In genomic region chrX:15356410-15356809, dm6 we compare ENCODE assay signal across 2 fruit fly cellular contexts.
TF ChIP-seq lines count a peak whose summit lies in the region.

No protein-coding gene starts in this region.

- TF ChIP-seq CTCF in S2 (optimal IDR thresholded peaks at IDR 0.05; lab: Kevin White, UChicago) = peak; percentile 16 to 35
- TF ChIP-seq CTCF in whole organism, embryonic (GFP tag; optimal IDR thresholded peaks at IDR 0.05; lab: Kevin White, UChicago) = no peak

TF ChIP-seq in whole organism, embryonic, 481 proteins besides CTCF, POLR2A, EP300 and RAD21 (continues in another document):
- TF ChIP-seq fd3F (GFP tag; optimal IDR thresholded peaks at IDR 0.05; lab: Kevin White, UChicago) (no peak), bcd (GFP tag; optimal IDR thresholded peaks at IDR 0.05; lab: Kevin White, UChicago) (no peak), CG13624 (GFP tag; optimal IDR thresholded peaks at IDR 0.05; lab: Kevin White, UChicago) (no peak), dati (GFP tag; IDR thresholded peaks at IDR 0.05; lab: Robert Waterston, UW) (no peak), fd64A (GFP tag; optimal IDR thresholded peaks at IDR 0.05; lab: Kevin White, UChicago) (no peak), hth (optimal IDR thresholded peaks at IDR 0.05; lab: Kevin White, UChicago) (no peak), ken (GFP tag; IDR thresholded peaks at IDR 0.05; lab: Robert Waterston, UW) (no peak), Antp (GFP tag; optimal IDR thresholded peaks at IDR 0.05; lab: Kevin White, UChicago) (no peak), Awh (GFP tag; IDR thresholded peaks at IDR 0.05; lab: Robert Waterston, UW) (no peak), h (optimal IDR thresholded peaks at IDR 0.05; lab: Kevin White, UChicago) (no peak), Ravus (GFP tag; IDR thresholded peaks at IDR 0.05; lab: Robert Waterston, UW) (no peak), Aef1 (GFP tag; IDR thresholded peaks at IDR 0.05; lab: Robert Waterston, UW) (no peak), tx (GFP tag; optimal IDR thresholded peaks at IDR 0.05; lab: Kevin White, UChicago) (no peak), run (tag; optimal IDR thresholded peaks at IDR 0.05; lab: Kevin White, UChicago) (no peak), Mrtf (GFP tag; IDR thresholded peaks at IDR 0.05; lab: Robert Waterston, UW) (no peak), bsh (GFP tag; optimal IDR thresholded peaks at IDR 0.05; lab: Kevin White, UChicago) (no peak), tap (tag; optimal IDR thresholded peaks at IDR 0.05; lab: Kevin White, UChicago) (no peak), Nf-YC (tag; optimal IDR thresholded peaks at IDR 0.05; lab: Kevin White, UChicago) (peak; percentile 97), CG1602 (GFP tag; optimal IDR thresholded peaks at IDR 0.05; lab: Kevin White, UChicago) (no peak), nom (GFP tag; optimal IDR thresholded peaks at IDR 0.05; lab: Kevin White, UChicago) (no peak), CG8478 (optimal IDR thresholded peaks at IDR 0.05; lab: Kevin White, UChicago) (peak; percentile 87), fu2 (GFP tag; optimal IDR thresholded peaks at IDR 0.05; lab: Kevin White, UChicago) (no peak), sim (GFP tag; IDR thresholded peaks at IDR 0.05; lab: Robert Waterston, UW) (no peak), vvl (GFP tag; IDR thresholded peaks at IDR 0.05; lab: Robert Waterston, UW) (no peak), ap (GFP tag; IDR thresholded peaks at IDR 0.05; lab: Robert Waterston, UW) (no peak), Hr39 (optimal IDR thresholded peaks at IDR 0.05; lab: Kevin White, UChicago) (peak; percentile 13), dysf (GFP tag; IDR thresholded peaks at IDR 0.05; lab: Robert Waterston, UW) (no peak), CG8290 (GFP tag; optimal IDR thresholded peaks at IDR 0.05; lab: Kevin White, UChicago) (no peak), CG8290 (tag; optimal IDR thresholded peaks at IDR 0.05; lab: Kevin White, UChicago) (no peak), ftz-f1 (GFP tag; optimal IDR thresholded peaks at IDR 0.05; lab: Kevin White, UChicago) (no peak), Sry-δ (GFP tag; optimal IDR thresholded peaks at IDR 0.05; lab: Kevin White, UChicago) (no peak), slou (GFP tag; optimal IDR thresholded peaks at IDR 0.05; lab: Kevin White, UChicago) (no peak), CG10267 (tag; optimal IDR thresholded peaks at IDR 0.05; lab: Kevin White, UChicago) (no peak), CG9817 (tag; optimal IDR thresholded peaks at IDR 0.05; lab: Kevin White, UChicago) (no peak), CG10979 (tag; optimal IDR thresholded peaks at IDR 0.05; lab: Kevin White, UChicago) (no peak), sc (optimal IDR thresholded peaks at IDR 0.05; lab: Kevin White, UChicago) (no peak), sc (GFP tag; optimal IDR thresholded peaks at IDR 0.05; lab: Kevin White, UChicago) (no peak), dpn (GFP tag; optimal IDR thresholded peaks at IDR 0.05; lab: Kevin White, UChicago) (no peak), ATbp (GFP tag; optimal IDR thresholded peaks at IDR 0.05; lab: Kevin White, UChicago) (no peak), cas (GFP tag; IDR thresholded peaks at IDR 0.05; lab: Robert Waterston, UW) (no peak), CG8924 (tag; optimal IDR thresholded peaks at IDR 0.05; lab: Kevin White, UChicago) (peak; percentile 19), Drgx (GFP tag; IDR thresholded peaks at IDR 0.05; lab: Robert Waterston, UW) (no peak), nerfin-1 (tag; optimal IDR thresholded peaks at IDR 0.05; lab: Kevin White, UChicago) (no peak), Hr3 (GFP tag; optimal IDR thresholded peaks at IDR 0.05; lab: Kevin White, UChicago) (no peak), Rx (GFP tag; IDR thresholded peaks at IDR 0.05; lab: Robert Waterston, UW) (no peak), cwo (GFP tag; optimal IDR thresholded peaks at IDR 0.05; lab: Kevin White, UChicago) (no peak), wor (GFP tag; IDR thresholded peaks at IDR 0.05; lab: Robert Waterston, UW) (no peak), Hmx (GFP tag; optimal IDR thresholded peaks at IDR 0.05; lab: Kevin White, UChicago) (no peak), CG1529 (GFP tag; optimal IDR thresholded peaks at IDR 0.05; lab: Kevin White, UChicago) (no peak), zfh1 (GFP tag; IDR thresholded peaks at IDR 0.05; lab: Robert Waterston, UW) (no peak), CG9727 (GFP tag; optimal IDR thresholded peaks at IDR 0.05; lab: Kevin White, UChicago) (no peak), CG17802 (tag; optimal IDR thresholded peaks at IDR 0.05; lab: Kevin White, UChicago) (no peak), CG11723 (GFP tag; optimal IDR thresholded peaks at IDR 0.05; lab: Kevin White, UChicago) (no peak), CG10654 (GFP tag; optimal IDR thresholded peaks at IDR 0.05; lab: Kevin White, UChicago) (no peak), crc (GFP tag; optimal IDR thresholded peaks at IDR 0.05; lab: Kevin White, UChicago) (no peak), CG9876 (GFP tag; optimal IDR thresholded peaks at IDR 0.05; lab: Kevin White, UChicago) (no peak), CG18599 (GFP tag; optimal IDR thresholded peaks at IDR 0.05; lab: Kevin White, UChicago) (no peak), CG12155 (GFP tag; optimal IDR thresholded peaks at IDR 0.05; lab: Kevin White, UChicago) (no peak), Spps (tag; optimal IDR thresholded peaks at IDR 0.05; lab: Kevin White, UChicago) (no peak), Nf-YB (GFP tag; optimal IDR thresholded peaks at IDR 0.05; lab: Kevin White, UChicago) (peak; percentile 95), gcm (GFP tag; optimal IDR thresholded peaks at IDR 0.05; lab: Kevin White, UChicago) (no peak), mam (GFP tag; optimal IDR thresholded peaks at IDR 0.05; lab: Kevin White, UChicago) (no peak), CG6683 (GFP tag; optimal IDR thresholded peaks at IDR 0.05; lab: Kevin White, UChicago) (no peak), twi (tag; optimal IDR thresholded peaks at IDR 0.05; lab: Kevin White, UChicago) (peak; percentile 28), CG4854 (GFP tag; optimal IDR thresholded peaks at IDR 0.05; lab: Kevin White, UChicago) (no peak), CG11247 (GFP tag; IDR thresholded peaks at IDR 0.05; lab: Robert Waterston, UW) (no peak), disco-r (GFP tag; optimal IDR thresholded peaks at IDR 0.05; lab: Kevin White, UChicago) (no peak), odd (GFP tag; optimal IDR thresholded peaks at IDR 0.05; lab: Kevin White, UChicago) (no peak), ase (GFP tag; IDR thresholded peaks at IDR 0.05; lab: Robert Waterston, UW) (no peak), Atf6 (GFP tag; IDR thresholded peaks at IDR 0.05; lab: Robert Waterston, UW) (no peak), CG17328 (GFP tag; IDR thresholded peaks at IDR 0.05; lab: Robert Waterston, UW) (no peak), CG17612 (GFP tag; IDR thresholded peaks at IDR 0.05; lab: Robert Waterston, UW) (no peak), wdn (GFP tag; IDR thresholded peaks at IDR 0.05; lab: Robert Waterston, UW) (no peak), Ssrp (tag; optimal IDR thresholded peaks at IDR 0.05; lab: Kevin White, UChicago) (no peak), CG33213 (GFP tag; optimal IDR thresholded peaks at IDR 0.05; lab: Kevin White, UChicago) (no peak), CG30431 (GFP tag; optimal IDR thresholded peaks at IDR 0.05; lab: Kevin White, UChicago) (no peak), lola (GFP tag; optimal IDR thresholded peaks at IDR 0.05; lab: Kevin White, UChicago) (no peak), Ets65A (GFP tag; lab: Kevin White, UChicago) (peak; percentile 74), CG6765 (GFP tag; optimal IDR thresholded peaks at IDR 0.05; lab: Kevin White, UChicago) (no peak), sqz (GFP tag; optimal IDR thresholded peaks at IDR 0.05; lab: Kevin White, UChicago) (peak; percentile 79), CG30403 (GFP tag; optimal IDR thresholded peaks at IDR 0.05; lab: Kevin White, UChicago) (no peak), ems (GFP tag; optimal IDR thresholded peaks at IDR 0.05; lab: Kevin White, UChicago) (no peak), CG12236 (GFP tag; optimal IDR thresholded peaks at IDR 0.05; lab: Kevin White, UChicago) (no peak), Max (GFP tag; optimal IDR thresholded peaks at IDR 0.05; lab: Kevin White, UChicago) (no peak), row (GFP tag; IDR thresholded peaks at IDR 0.05; lab: Robert Waterston, UW) (no peak), repo (GFP tag; optimal IDR thresholded peaks at IDR 0.05; lab: Kevin White, UChicago) (no peak), CG13296 (GFP tag; optimal IDR thresholded peaks at IDR 0.05; lab: Kevin White, UChicago) (no peak), CG10321 (GFP tag; IDR thresholded peaks at IDR 0.05; lab: Robert Waterston, UW) (peak; percentile 83), p53 (GFP tag; optimal IDR thresholded peaks at IDR 0.05; lab: Kevin White, UChicago) (no peak), CHES-1-like (GFP tag; optimal IDR thresholded peaks at IDR 0.05; lab: Kevin White, UChicago) (no peak), CG2120 (GFP tag; optimal IDR thresholded peaks at IDR 0.05; lab: Kevin White, UChicago) (no peak), D19B (GFP tag; optimal IDR thresholded peaks at IDR 0.05; lab: Kevin White, UChicago) (no peak), CG14710 (tag; optimal IDR thresholded peaks at IDR 0.05; lab: Kevin White, UChicago) (no peak), Hand (GFP tag; optimal IDR thresholded peaks at IDR 0.05; lab: Kevin White, UChicago) (no peak), CG12104 (GFP tag; optimal IDR thresholded peaks at IDR 0.05; lab: Kevin White, UChicago) (no peak), CG7786 (GFP tag; optimal IDR thresholded peaks at IDR 0.05; lab: Kevin White, UChicago) (no peak), Sox100B (GFP tag; optimal IDR thresholded peaks at IDR 0.05; lab: Kevin White, UChicago) (no peak), gsb-n (tag; optimal IDR thresholded peaks at IDR 0.05; lab: Kevin White, UChicago) (no peak), CG15011 (GFP tag; optimal IDR thresholded peaks at IDR 0.05; lab: Kevin White, UChicago) (no peak), shn (GFP tag; optimal IDR thresholded peaks at IDR 0.05; lab: Kevin White, UChicago) (no peak)
